Worm (Caenorhabditis elegans): ENCODE results near the gene chil-6.

The chil-6 gene

ce11 chrII:9891031-9891689 lies 33.5 kb upstream of the chil-6 start, which contains the start of gene vgln-1 (continued):
- TF ChIP-seq egl-43 (GFP tag; IDR thresholded peaks at IDR 0.05) (0 out of 2 replicates have a peak, but pooled peaks have one; percentile 10), snpc-4 (tag; optimal IDR thresholded peaks at IDR 0.05) (no peak), lsy-2 (tag; optimal IDR thresholded peaks at IDR 0.05) (peak in 1 of 2 experiments; percentile 46), spr-3 (GFP tag; optimal IDR thresholded peaks at IDR 0.05) (no peak), mxl-3 (GFP tag; optimal IDR thresholded peaks at IDR 0.05) (peak; percentile 61), egl-27 (tag; optimal IDR thresholded peaks at IDR 0.05) (no peak), F26F4.8 (GFP tag; conservative IDR thresholded peaks at IDR 0.05) (no peak), mep-1 (tag; optimal IDR thresholded peaks at IDR 0.05) (no peak), unc-39 (tag; optimal IDR thresholded peaks at IDR 0.05) (no peak), hlh-30 (tag; optimal IDR thresholded peaks at IDR 0.05; ENCODE audit: insufficient read depth) (peak; percentile 50), hlh-11 (tag; optimal IDR thresholded peaks at IDR 0.05) (no peak), nhr-10 (tag; optimal IDR thresholded peaks at IDR 0.05) (no peak), madf-5 (GFP tag; IDR thresholded peaks at IDR 0.05) (no peak), tra-1 (GFP tag; IDR thresholded peaks at IDR 0.05) (no peak), mdl-1 (tag; optimal IDR thresholded peaks at IDR 0.05) (peak in 1 of 2 experiments; percentile 35), ceh-44 (GFP tag; IDR thresholded peaks at IDR 0.05) (no peak), ama-1 (optimal IDR thresholded peaks at IDR 0.05) (no peak), madf-9 (GFP tag; conservative IDR thresholded peaks at IDR 0.05) (no peak), zip-11 (GFP tag; IDR thresholded peaks at IDR 0.05) (no peak), lim-7 (GFP tag; IDR thresholded peaks at IDR 0.05) (no peak), ceh-62 (tag; optimal IDR thresholded peaks at IDR 0.05) (no peak), vab-7 (GFP tag; IDR thresholded peaks at IDR 0.05) (no peak), skn-1 (tag; optimal IDR thresholded peaks at IDR 0.05) (no peak), lin-39 (tag; optimal IDR thresholded peaks at IDR 0.05) (no peak), mdt-29 (GFP tag; IDR thresholded peaks at IDR 0.05) (no peak), nhr-11 (tag; optimal IDR thresholded peaks at IDR 0.05) (peak; percentile 31), mes-2 (tag; optimal IDR thresholded peaks at IDR 0.05; ENCODE audit: poor library complexity, severe bottlenecking) (peak; percentile 31), ceh-82 (tag; optimal IDR thresholded peaks at IDR 0.05) (no peak), nhr-48 (tag; optimal IDR thresholded peaks at IDR 0.05) (no peak), lin-29 (GFP tag; IDR thresholded peaks at IDR 0.05) (no peak), nhr-25 (tag; optimal IDR thresholded peaks at IDR 0.05; ENCODE audit: borderline replicate concordance, insufficient read depth) (peak; percentile 55), F44E2.7 (GFP tag; IDR thresholded peaks at IDR 0.05) (no peak), pqm-1 (tag; optimal IDR thresholded peaks at IDR 0.05) (no peak), nhr-28 (tag; optimal IDR thresholded peaks at IDR 0.05) (peak; percentile 14), Y5F2A.4 (GFP tag; optimal IDR thresholded peaks at IDR 0.05) (no peak), saeg-2 (GFP tag; IDR thresholded peaks at IDR 0.05) (no peak), ceh-28 (tag; optimal IDR thresholded peaks at IDR 0.05) (no peak), R02D3.7 (tag; optimal IDR thresholded peaks at IDR 0.05) (no peak), sdz-12 (GFP tag; optimal IDR thresholded peaks at IDR 0.05) (no peak), nhr-6 (tag; optimal IDR thresholded peaks at IDR 0.05) (no peak), duxl-1 (tag; optimal IDR thresholded peaks at IDR 0.05; ENCODE audit: poor library complexity) (no peak), zfp-3 (GFP tag; conservative IDR thresholded peaks at IDR 0.05) (no peak), dpl-1 (GFP tag; optimal IDR thresholded peaks at IDR 0.05) (peak; percentile 16)
